Worm (Caenorhabditis elegans) whole organism, L4 larva: ENCODE measurements around the gene F31E9.6.

Experiments
- D1046.2 ChIP-seq: fragments of 200-800 bp; sonication (Bioruptor generic); IDR thresholded peaks from 2 replicates; pipeline ENCODE4 v1.3.6; 2022; ENCODE audit warnings: missing genetic modification characterization, missing compliant biosample characterization
- F49E8.2 ChIP-seq: sonication (generic microtip); optimal IDR thresholded peaks from 2 replicates; lab custom pipeline; 2016; ENCODE audit warnings: missing compliant biosample characterization, mild to moderate bottlenecking, missing genetic modification characterization, borderline replicate concordance
- R02D3.7 ChIP-seq: fragments of 150-350 bp; sonication (generic microtip); optimal IDR thresholded peaks from 3 replicates; lab custom pipeline; 2014; ENCODE audit warnings: missing biosample characterization, missing genetic modification characterization
- ceh-82 ChIP-seq: sonication (generic microtip); optimal IDR thresholded peaks from 2 replicates; lab custom pipeline; 2017; ENCODE audit warnings: missing biosample characterization, missing genetic modification characterization
- nhr-237 ChIP-seq: sonication (generic microtip); optimal IDR thresholded peaks from 2 replicates; lab custom pipeline; 2017; ENCODE audit warnings: missing biosample characterization, missing genetic modification characterization
- nhr-25 ChIP-seq: sonication (generic microtip); optimal IDR thresholded peaks from 2 replicates; lab custom pipeline; 2017; ENCODE audit warnings: missing genetic modification characterization, mild to moderate bottlenecking, missing compliant biosample characterization, antibody characterized with exemption, moderate library complexity, borderline replicate concordance; ENCODE audit not compliant: insufficient read depth
- nhr-76 ChIP-seq: fragments of 150-350 bp; optimal IDR thresholded peaks from 2 replicates; lab custom pipeline; 2014; ENCODE audit warnings: missing biosample characterization, missing genetic modification characterization
- nhr-77 ChIP-seq: fragments of 150-350 bp; optimal IDR thresholded peaks from 2 replicates; lab custom pipeline; 2014; ENCODE audit warnings: missing biosample characterization, missing genetic modification characterization
- tag-97 ChIP-seq: fragments of 200-800 bp; sonication (Bioruptor generic); IDR thresholded peaks from 2 replicates; pipeline ENCODE4 v1.3.6; 2022; ENCODE audit warnings: missing genetic modification characterization, missing compliant biosample characterization
- vab-7 ChIP-seq: fragments of 200-800 bp; sonication (Bioruptor generic); IDR thresholded peaks from 2 replicates; pipeline ENCODE4 v1.3.6; 2022; ENCODE audit warnings: missing genetic modification reagents, missing genetic modification characterization, missing compliant biosample characterization

DNA sequence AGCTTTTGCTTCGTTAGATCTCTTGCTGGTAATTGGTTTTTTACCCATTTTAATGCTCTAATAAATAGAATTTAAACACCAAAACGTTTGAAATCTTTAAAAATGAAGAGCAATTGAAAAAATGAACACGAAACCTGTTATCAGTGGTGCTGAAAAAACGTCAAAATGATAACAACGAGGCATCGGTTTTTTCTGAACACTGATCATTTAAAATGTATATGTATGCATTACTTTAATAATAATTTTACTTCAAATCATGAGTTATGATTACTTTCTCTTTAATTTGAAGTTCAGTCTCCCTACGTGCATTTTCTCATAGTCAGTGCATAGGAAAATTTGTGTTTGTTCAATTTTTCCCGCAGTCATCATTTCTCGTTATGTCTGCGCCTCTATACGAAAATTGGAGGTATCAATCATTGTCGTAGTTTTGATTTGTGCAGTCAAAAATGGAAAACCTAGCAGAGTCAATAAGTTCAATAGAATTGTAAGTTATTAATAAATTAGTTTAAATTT, 7.5 kb upstream of the F31E9.6 start, which contains the start of gene F31E9.3:
- TF ChIP-seq ceh-82 (tag; lab: Kevin White, UChicago) (no peak), D1046.2 (GFP tag; lab: Robert Waterston, UW) (no peak), tag-97 (no peak), nhr-237 (no peak), F49E8.2 (tag; lab: Kevin White, UChicago) (no peak), nhr-76 (no peak), R02D3.7 (no peak), vab-7 (no peak), nhr-77 (tag; lab: Kevin White, UChicago) (no peak), nhr-25 (tag; lab: Kevin White, UChicago) (no peak)
